Fruit fly (Drosophila melanogaster) whole organism, embryonic: Measurements from ENCODE around the gene CG42375.

Experiments
- Antp ChIP-seq: fragments of 200-800 bp; sonication (Bioruptor generic); optimal IDR thresholded peaks from 3 replicates; lab custom pipeline; 2016; ENCODE audit warnings: missing biosample characterization, missing genetic modification characterization
- B-H2 ChIP-seq: fragments of 200-800 bp; sonication (Bioruptor generic); optimal IDR thresholded peaks from 2 replicates; lab custom pipeline; 2018; ENCODE audit warnings: missing biosample characterization, mild to moderate bottlenecking, missing genetic modification characterization
- CG14014 ChIP-seq: fragments of 200-800 bp; sonication (Bioruptor generic); IDR thresholded peaks from 2 replicates; pipeline ENCODE4 v1.3.6; 2022; ENCODE audit warnings: missing biosample characterization, missing genetic modification characterization
- CG1529 ChIP-seq: fragments of 200-800 bp; sonication (Bioruptor generic); optimal IDR thresholded peaks from 3 replicates; lab custom pipeline; 2018; ENCODE audit warnings: missing biosample characterization, missing genetic modification characterization
- CG15479 ChIP-seq: fragments of 200-800 bp; sonication (Bioruptor generic); optimal IDR thresholded peaks from 3 replicates; lab custom pipeline; 2019; ENCODE audit warnings: missing biosample characterization, mild to moderate bottlenecking, missing genetic modification characterization, moderate library complexity
- CG1647 ChIP-seq: fragments of 200-800 bp; sonication (Bioruptor generic); optimal IDR thresholded peaks from 3 replicates; lab custom pipeline; 2016; ENCODE audit warnings: missing biosample characterization, missing genetic modification characterization
- CG16779 ChIP-seq: fragments of 200-800 bp; sonication (Bioruptor generic); IDR thresholded peaks from 2 replicates; pipeline ENCODE4 v1.3.6; 2022; ENCODE audit warnings: missing biosample characterization, missing genetic modification characterization
- CG17361 ChIP-seq: fragments of 200-800 bp; sonication (Bioruptor generic); IDR thresholded peaks from 3 replicates; pipeline ENCODE4 v1.3.6; 2022; ENCODE audit warnings: missing biosample characterization, missing genetic modification characterization
- CG17385 ChIP-seq: fragments of 200-800 bp; sonication (Bioruptor generic); optimal IDR thresholded peaks from 3 replicates; lab custom pipeline; 2018; ENCODE audit warnings: missing biosample characterization, mild to moderate bottlenecking, missing genetic modification characterization
- CG2129 ChIP-seq: fragments of 200-800 bp; sonication (Bioruptor generic); IDR thresholded peaks from 2 replicates; pipeline ENCODE4 v1.3.6; 2022; ENCODE audit warnings: missing biosample characterization, missing genetic modification characterization; ENCODE audit not compliant: partially characterized antibody
- CG31365 ChIP-seq: fragments of 200-800 bp; sonication (Bioruptor generic); optimal IDR thresholded peaks from 2 replicates; lab custom pipeline; 2018; ENCODE audit warnings: missing biosample characterization, mild to moderate bottlenecking, missing genetic modification characterization
- CG34224 ChIP-seq: fragments of 200-800 bp; sonication (Bioruptor generic); IDR thresholded peaks from 3 replicates; pipeline ENCODE4 v1.3.6; 2022; ENCODE audit warnings: missing biosample characterization, missing genetic modification characterization; ENCODE audit not compliant: partially characterized antibody
- CG42726 ChIP-seq: fragments of 200-800 bp; sonication (Bioruptor generic); IDR thresholded peaks from 2 replicates; pipeline ENCODE4 v1.3.6; 2022; ENCODE audit warnings: missing biosample characterization, missing genetic modification characterization; ENCODE audit not compliant: partially characterized antibody
- CG5180 ChIP-seq: fragments of 200-800 bp; sonication (Bioruptor generic); optimal IDR thresholded peaks from 3 replicates; lab custom pipeline; 2017; ENCODE audit warnings: missing biosample characterization, missing genetic modification characterization, mild to moderate bottlenecking, moderate library complexity, missing genetic modification reagents
- CG5245 ChIP-seq: fragments of 200-800 bp; sonication (Bioruptor generic); optimal IDR thresholded peaks from 3 replicates; lab custom pipeline; 2016; ENCODE audit warnings: missing biosample characterization, missing genetic modification characterization
- CG6813 ChIP-seq: fragments of 200-800 bp; sonication (Bioruptor generic); optimal IDR thresholded peaks from 2 replicates; lab custom pipeline; 2017; ENCODE audit warnings: missing biosample characterization, missing genetic modification characterization, mild to moderate bottlenecking, moderate library complexity, missing genetic modification reagents
- Doc3 ChIP-seq: fragments of 200-800 bp; sonication (Bioruptor generic); IDR thresholded peaks from 3 replicates; pipeline ENCODE4 v1.3.6; 2022; ENCODE audit warnings: missing biosample characterization, missing genetic modification characterization; ENCODE audit not compliant: partially characterized antibody
- Drgx ChIP-seq: fragments of 200-800 bp; sonication (Bioruptor generic); IDR thresholded peaks from 2 replicates; pipeline ENCODE4 v1.3.6; 2022; ENCODE audit warnings: missing biosample characterization, missing genetic modification characterization
- Ets65A ChIP-seq: fragments of 200-800 bp; sonication (Bioruptor generic); peaks from one replicate; lab custom pipeline; 2016; ENCODE audit warnings: missing biosample characterization, missing genetic modification characterization
- Fer1 ChIP-seq: fragments of 200-800 bp; sonication (Bioruptor generic); optimal IDR thresholded peaks from 2 replicates; lab custom pipeline; 2017; ENCODE audit warnings: missing biosample characterization, mild to moderate bottlenecking, missing genetic modification characterization
- H15 ChIP-seq: fragments of 200-800 bp; sonication (Bioruptor generic); IDR thresholded peaks from 3 replicates; pipeline ENCODE4 v1.3.6; 2022; ENCODE audit warnings: missing biosample characterization, missing genetic modification characterization
- ara ChIP-seq: fragments of 200-800 bp; sonication (Bioruptor generic); IDR thresholded peaks from 2 replicates; pipeline ENCODE4 v1.3.6; 2022; ENCODE audit warnings: missing biosample characterization, missing genetic modification characterization
- ash1 ChIP-seq: fragments of 200-800 bp; sonication (Bioruptor generic); optimal IDR thresholded peaks from 2 replicates; lab custom pipeline; 2018; ENCODE audit warnings: missing biosample characterization, mild to moderate bottlenecking, missing genetic modification characterization
- bsh ChIP-seq, 2 experiments: fragments of 200-800 bp; sonication (Bioruptor generic); optimal IDR thresholded peaks; 2 replicates each; lab custom pipeline; 2017 to 2018; ENCODE audit warnings: mild to moderate bottlenecking in 2 of 2, missing biosample characterization in 2 of 2, missing genetic modification characterization in 2 of 2, moderate library complexity in 1 of 2
- cad ChIP-seq: fragments of >200 bp; optimal IDR thresholded peaks from 2 replicates; lab custom pipeline; 2017; ENCODE audit warnings: missing biosample characterization, missing genetic modification characterization
- ci ChIP-seq: fragments of 200-800 bp; sonication (Bioruptor generic); IDR thresholded peaks from 3 replicates; pipeline ENCODE4 v1.3.6; 2022; ENCODE audit warnings: missing biosample characterization, missing genetic modification characterization
- crol ChIP-seq: fragments of 200-800 bp; sonication (Bioruptor generic); IDR thresholded peaks from 2 replicates; pipeline ENCODE4 v1.3.6; 2022; ENCODE audit warnings: missing biosample characterization, missing genetic modification characterization
- knrl ChIP-seq: fragments of 200-800 bp; sonication (Bioruptor generic); IDR thresholded peaks from 3 replicates; pipeline ENCODE4 v1.3.6; 2022; ENCODE audit warnings: missing biosample characterization, missing genetic modification characterization; ENCODE audit not compliant: partially characterized antibody
- lab ChIP-seq: fragments of 200-800 bp; sonication (Bioruptor generic); optimal IDR thresholded peaks from 3 replicates; lab custom pipeline; 2017; ENCODE audit warnings: missing biosample characterization, missing genetic modification characterization, mild to moderate bottlenecking, moderate library complexity, missing genetic modification reagents
- lilli ChIP-seq: fragments of 200-800 bp; sonication (Bioruptor generic); optimal IDR thresholded peaks from 3 replicates; lab custom pipeline; 2016; ENCODE audit warnings: missing biosample characterization, missing genetic modification characterization
- nmo ChIP-seq: fragments of 200-800 bp; sonication (Bioruptor generic); optimal IDR thresholded peaks from 2 replicates; lab custom pipeline; 2018; ENCODE audit warnings: missing biosample characterization, mild to moderate bottlenecking, missing genetic modification characterization, moderate library complexity
- nom ChIP-seq: fragments of 200-800 bp; sonication (Bioruptor generic); optimal IDR thresholded peaks from 2 replicates; lab custom pipeline; 2017; ENCODE audit warnings: missing biosample characterization, missing genetic modification characterization, mild to moderate bottlenecking, moderate library complexity, missing genetic modification reagents
- row ChIP-seq: fragments of 200-800 bp; sonication (Bioruptor generic); IDR thresholded peaks from 3 replicates; pipeline ENCODE4 v1.3.6; 2022; ENCODE audit warnings: missing biosample characterization, missing genetic modification characterization
- sens ChIP-seq: fragments of 200-800 bp; sonication (Bioruptor generic); peaks from one replicate; lab custom pipeline; 2016; ENCODE audit warnings: missing biosample characterization, missing genetic modification characterization
- sr ChIP-seq: fragments of 200-800 bp; sonication (Bioruptor generic); IDR thresholded peaks from 3 replicates; pipeline ENCODE4 v1.3.6; 2022; ENCODE audit warnings: missing biosample characterization, missing genetic modification characterization
- tll ChIP-seq, 2 experiments: fragments of 200-800 bp in 1 of 2; fragments of >200 bp in 1 of 2; sonication (Bioruptor generic) in 1 of 2; optimal IDR thresholded peaks; 2 replicates each; lab custom pipeline; 2017 to 2019; ENCODE audit warnings: missing biosample characterization in 2 of 2, missing genetic modification characterization in 2 of 2, mild to moderate bottlenecking in 1 of 2, moderate library complexity in 1 of 2
- twi ChIP-seq: fragments of 200-800 bp; optimal IDR thresholded peaks from 2 replicates; lab custom pipeline; 2019; ENCODE audit warnings: missing biosample characterization, mild to moderate bottlenecking, missing genetic modification characterization, moderate library complexity
- vfl ChIP-seq: fragments of 200-800 bp; sonication (Bioruptor generic); optimal IDR thresholded peaks from 2 replicates; lab custom pipeline; 2016; ENCODE audit warnings: missing biosample characterization, missing genetic modification characterization
- yki ChIP-seq: fragments of >200 bp; optimal IDR thresholded peaks from 3 replicates; lab custom pipeline; 2018
- zen ChIP-seq: fragments of 200-800 bp; sonication (Bioruptor generic); optimal IDR thresholded peaks from 3 replicates; lab custom pipeline; 2018; ENCODE audit warnings: missing biosample characterization, mild to moderate bottlenecking, missing genetic modification characterization, moderate library complexity

CG42375 gene

dm6 chr3R:13807330-13807729 lies 27.9 kb downstream of the CG42375 start:
- TF ChIP-seq Ets65A (GFP tag; lab: Kevin White, UChicago), result peak; percentile 26
- peak; percentile 59 for TF ChIP-seq crol (GFP tag; lab: Robert Waterston, UW)
- TF ChIP-seq lab, result no peak
- no peak for TF ChIP-seq CG31365 (tag; lab: Kevin White, UChicago)

- no peak for TF ChIP-seq CG1647 (GFP tag; lab: Kevin White, UChicago)
- peak; percentile 42 for TF ChIP-seq sens (GFP tag; lab: Kevin White, UChicago)
- TF ChIP-seq nmo (GFP tag; lab: Kevin White, UChicago), result peak; percentile 14
- no peak for TF ChIP-seq ash1 (GFP tag; lab: Kevin White, UChicago)
- 0 out of 2 replicates have a peak, but pooled peaks have one; percentile 45 for TF ChIP-seq Drgx (GFP tag; lab: Robert Waterston, UW)
- TF ChIP-seq bsh (GFP tag; optimal IDR thresholded peaks at IDR 0.05; lab: Kevin White, UChicago), result peak in 1 of 2 experiments; percentile 38
- 0 out of 3 replicates have a peak, but pooled peaks have one; percentile 18 for TF ChIP-seq CG17361 (GFP tag; lab: Robert Waterston, UW)
These were observed 28.5 kb downstream of the CG42375 start for dm6 chr3R:13807906-13808305.

- peak; percentile 79 for TF ChIP-seq CG15479 (GFP tag; lab: Kevin White, UChicago)
- TF ChIP-seq twi (tag; lab: Kevin White, UChicago), result peak; percentile 76
- no peak for TF ChIP-seq CG14014 (GFP tag; lab: Robert Waterston, UW)
These were observed 29.8 kb downstream of the CG42375 start for dm6 chr3R:13809261-13809660.

dm6 chr3R:13810308-13810707 lies 30.9 kb downstream of the CG42375 start:
- TF ChIP-seq knrl (GFP tag; lab: Robert Waterston, UW), result no peak

- peak; percentile 60 for TF ChIP-seq cad (GFP tag; lab: Kevin White, UChicago)
- peak; percentile 94 for TF ChIP-seq zen (tag; lab: Kevin White, UChicago)
- peak in 1 of 2 experiments; percentile 95 for TF ChIP-seq tll (GFP tag; optimal IDR thresholded peaks at IDR 0.05; lab: Kevin White, UChicago)
- TF ChIP-seq CG42726 (GFP tag; lab: Robert Waterston, UW), result no peak
- TF ChIP-seq, all 482 proteins: peak for 3
These were observed 32.3 kb downstream of the CG42375 start for dm6 chr3R:13811737-13812136.

- peak; percentile 55 for TF ChIP-seq nom
- TF ChIP-seq CG5180, result peak; percentile 82
- no peak for TF ChIP-seq B-H2 (GFP tag; lab: Kevin White, UChicago)
- TF ChIP-seq ara (GFP tag; lab: Robert Waterston, UW), result 0 out of 2 replicates have a peak, but pooled peaks have one; percentile 47
- peak; percentile 75; the same call in 2 of the 3 replicates for TF ChIP-seq sr (GFP tag; lab: Robert Waterston, UW)
- peak; percentile 65 for TF ChIP-seq CG17385
- 0 out of 3 replicates have a peak, but pooled peaks have one; percentile 53 for TF ChIP-seq Doc3 (GFP tag; lab: Robert Waterston, UW)
- TF ChIP-seq row (GFP tag; lab: Robert Waterston, UW), result peak; percentile 15; the same call in 1 of the 3 replicates
- 0 out of 2 replicates have a peak, but pooled peaks have one; percentile 22 for TF ChIP-seq CG2129 (GFP tag; lab: Robert Waterston, UW)
- peak; percentile 53 for TF ChIP-seq CG6813 (GFP tag; lab: Kevin White, UChicago)
- TF ChIP-seq CG34224 (GFP tag; lab: Robert Waterston, UW), result peak; percentile 82
- peak; percentile 15 for TF ChIP-seq Antp (GFP tag; lab: Kevin White, UChicago)
- TF ChIP-seq lilli (GFP tag; lab: Kevin White, UChicago), result peak; percentile 16
- peak; percentile 99 for TF ChIP-seq yki (lab: Kevin White, UChicago)
- peak; percentile 83 for TF ChIP-seq sens (GFP tag; lab: Kevin White, UChicago)
- TF ChIP-seq vfl, result peak; percentile 45
- TF ChIP-seq CG16779, result no peak
- peak; percentile 18 for TF ChIP-seq CG1529 (GFP tag; lab: Kevin White, UChicago)
- peak; percentile 1 for TF ChIP-seq Fer1 (GFP tag; lab: Kevin White, UChicago)
- TF ChIP-seq ci (GFP tag; lab: Robert Waterston, UW), result peak; percentile 84
- no peak for TF ChIP-seq H15 (GFP tag; lab: Robert Waterston, UW)
- TF ChIP-seq CG5245, result no peak
These were observed 33.4 kb downstream of the CG42375 start, which contains the start of the genes tal-1A, tal-2A, tal-3A and tal-AA for dm6 chr3R:13812736-13813250. tal-1A (plus strand) TSS chr3R:13813109. tal-2A (plus strand) TSS chr3R:13813109. tal-3A (plus strand) TSS chr3R:13813109. tal-AA (plus strand) TSS chr3R:13813109.
